Fruit fly (Drosophila melanogaster) whole organism, prepupa: ENCODE measurements around the gene Lamtor5.

Source experiments
- CG10631 ChIP-seq: fragments of 200-800 bp; sonication (Bioruptor generic); optimal IDR thresholded peaks from 2 replicates; lab custom pipeline; 2016; ENCODE audit warnings: missing biosample characterization, missing genetic modification characterization
- CG10669 ChIP-seq: fragments of 200-800 bp; sonication (Bioruptor generic); optimal IDR thresholded peaks from 3 replicates; lab custom pipeline; 2018; ENCODE audit warnings: missing biosample characterization, mild to moderate bottlenecking, missing genetic modification characterization, moderate library complexity
- CG11294 ChIP-seq: fragments of 200-800 bp; sonication (Bioruptor generic); IDR thresholded peaks from 2 replicates; pipeline ENCODE4 v1.3.6; 2022; ENCODE audit warnings: missing biosample characterization, missing genetic modification characterization
- CG11762 ChIP-seq: fragments of 200-800 bp; sonication (Bioruptor generic); optimal IDR thresholded peaks from 3 replicates; lab custom pipeline; 2016; ENCODE audit warnings: missing biosample characterization, missing genetic modification characterization; ENCODE audit not compliant: insufficient read depth
- CG11902 ChIP-seq: fragments of 200-800 bp; sonication (Bioruptor generic); optimal IDR thresholded peaks from 3 replicates; lab custom pipeline; 2016; ENCODE audit warnings: missing biosample characterization, missing genetic modification characterization
- CG15336 ChIP-seq: fragments of 200-800 bp; sonication (Bioruptor generic); IDR thresholded peaks from 2 replicates; pipeline ENCODE4 v1.3.6; 2022; ENCODE audit warnings: missing biosample characterization, missing genetic modification characterization
- CG1621 ChIP-seq: fragments of 200-800 bp; sonication (Bioruptor generic); optimal IDR thresholded peaks from 3 replicates; lab custom pipeline; 2018; ENCODE audit warnings: missing biosample characterization, mild to moderate bottlenecking, missing genetic modification characterization
- CG16779 ChIP-seq: fragments of 200-800 bp; sonication (Bioruptor generic); optimal IDR thresholded peaks from 3 replicates; lab custom pipeline; 2017; ENCODE audit warnings: missing biosample characterization, mild to moderate bottlenecking, missing genetic modification characterization
- CG3032 ChIP-seq: fragments of 200-800 bp; optimal IDR thresholded peaks from 2 replicates; lab custom pipeline; 2019; ENCODE audit warnings: missing biosample characterization, mild to moderate bottlenecking, missing genetic modification characterization, moderate library complexity
- CG31627 ChIP-seq: fragments of 200-800 bp; sonication (Bioruptor generic); optimal IDR thresholded peaks from 3 replicates; lab custom pipeline; 2016; ENCODE audit warnings: missing biosample characterization, missing genetic modification characterization
- CG32006 ChIP-seq: fragments of 200-800 bp; sonication (Bioruptor generic); optimal IDR thresholded peaks from 3 replicates; lab custom pipeline; 2017; ENCODE audit warnings: missing biosample characterization, mild to moderate bottlenecking, missing genetic modification characterization
- CG34406 ChIP-seq: fragments of 200-800 bp; sonication (Bioruptor generic); optimal IDR thresholded peaks from 3 replicates; lab custom pipeline; 2016; ENCODE audit warnings: missing biosample characterization, missing genetic modification characterization
- CG3919 ChIP-seq: fragments of 200-800 bp; sonication (Bioruptor generic); optimal IDR thresholded peaks from 3 replicates; lab custom pipeline; 2016; ENCODE audit warnings: missing biosample characterization, missing genetic modification characterization
- CG4318 ChIP-seq: fragments of 200-800 bp; sonication (Bioruptor generic); optimal IDR thresholded peaks from 3 replicates; lab custom pipeline; 2017; ENCODE audit warnings: missing biosample characterization, mild to moderate bottlenecking, missing genetic modification characterization
- CG6163 ChIP-seq: fragments of 200-800 bp; sonication (Bioruptor generic); IDR thresholded peaks from 3 replicates; pipeline ENCODE4 v1.3.6; 2022; ENCODE audit warnings: missing biosample characterization, missing genetic modification characterization
- CG6276 ChIP-seq: fragments of 200-800 bp; sonication (Bioruptor generic); optimal IDR thresholded peaks from 2 replicates; lab custom pipeline; 2017; ENCODE audit warnings: missing biosample characterization, mild to moderate bottlenecking, missing genetic modification characterization
- CG6792 ChIP-seq: fragments of 200-800 bp; sonication (Bioruptor generic); optimal IDR thresholded peaks from 3 replicates; lab custom pipeline; 2016; ENCODE audit warnings: missing biosample characterization, missing genetic modification characterization
- CG6808 ChIP-seq: fragments of 200-800 bp; sonication (Bioruptor generic); optimal IDR thresholded peaks from 3 replicates; lab custom pipeline; 2017; ENCODE audit warnings: missing biosample characterization, missing genetic modification characterization, mild to moderate bottlenecking, moderate library complexity, missing genetic modification reagents
- CG6854 ChIP-seq: fragments of 200-800 bp; sonication (Bioruptor generic); optimal IDR thresholded peaks from 2 replicates; lab custom pipeline; 2017; ENCODE audit warnings: missing biosample characterization, mild to moderate bottlenecking, missing genetic modification characterization
- CG7368 ChIP-seq: fragments of 200-800 bp; sonication (Bioruptor generic); optimal IDR thresholded peaks from 3 replicates; lab custom pipeline; 2016; ENCODE audit warnings: missing biosample characterization, missing genetic modification characterization
- CG8119 ChIP-seq: fragments of 200-800 bp; sonication (Bioruptor generic); IDR thresholded peaks from 3 replicates; pipeline ENCODE4 v1.3.6; 2022; ENCODE audit warnings: missing biosample characterization, missing genetic modification characterization
- CG8319 ChIP-seq: fragments of 200-800 bp; sonication (Bioruptor generic); optimal IDR thresholded peaks from 3 replicates; lab custom pipeline; 2016; ENCODE audit warnings: missing biosample characterization, missing genetic modification characterization
- CG8632 ChIP-seq: fragments of 200-800 bp; sonication (Bioruptor generic); optimal IDR thresholded peaks from 3 replicates; lab custom pipeline; 2016; ENCODE audit warnings: missing biosample characterization, missing genetic modification characterization
- CG9139 ChIP-seq: fragments of 200-800 bp; sonication (Bioruptor generic); optimal IDR thresholded peaks from 3 replicates; lab custom pipeline; 2017; ENCODE audit warnings: missing biosample characterization, mild to moderate bottlenecking, missing genetic modification characterization
- Eip75B ChIP-seq: fragments of 200-800 bp; sonication (Bioruptor generic); optimal IDR thresholded peaks from 3 replicates; lab custom pipeline; 2016; ENCODE audit warnings: missing biosample characterization, missing genetic modification characterization
- Eip78C ChIP-seq: fragments of 200-800 bp; sonication (Bioruptor generic); peaks from one replicate; lab custom pipeline; 2016; ENCODE audit warnings: missing biosample characterization, missing genetic modification characterization
- Eip93F ChIP-seq: fragments of 200-800 bp; sonication (Bioruptor generic); optimal IDR thresholded peaks from 2 replicates; lab custom pipeline; 2016; ENCODE audit warnings: missing biosample characterization, mild to moderate bottlenecking, missing genetic modification characterization
- Ets21C ChIP-seq: fragments of 200-800 bp; sonication (Bioruptor generic); optimal IDR thresholded peaks from 3 replicates; lab custom pipeline; 2016; ENCODE audit warnings: missing biosample characterization, missing genetic modification characterization
- Gug ChIP-seq: fragments of 200-800 bp; sonication (Bioruptor generic); IDR thresholded peaks from 2 replicates; pipeline ENCODE4 v1.3.6; 2022; ENCODE audit warnings: missing biosample characterization, missing genetic modification characterization
- Hr38 ChIP-seq: sonication (Bioruptor generic); optimal IDR thresholded peaks from 2 replicates; lab custom pipeline; 2016; ENCODE audit warnings: missing biosample characterization, missing genetic modification characterization
- Hr39 ChIP-seq: fragments of 200-800 bp; sonication (Bioruptor generic); optimal IDR thresholded peaks from 2 replicates; lab custom pipeline; 2016; ENCODE audit warnings: missing biosample characterization, missing genetic modification characterization
- Lpt ChIP-seq: fragments of 200-800 bp; sonication (Bioruptor generic); optimal IDR thresholded peaks from 3 replicates; lab custom pipeline; 2016; ENCODE audit warnings: missing biosample characterization, missing genetic modification characterization
- Met ChIP-seq: fragments of 200-800 bp; sonication (Bioruptor generic); optimal IDR thresholded peaks from 3 replicates; lab custom pipeline; 2016; ENCODE audit warnings: missing biosample characterization, missing genetic modification characterization
- Sox14 ChIP-seq: fragments of 200-800 bp; sonication (Bioruptor generic); optimal IDR thresholded peaks from 3 replicates; lab custom pipeline; 2016; ENCODE audit warnings: missing biosample characterization, missing genetic modification characterization
- cyc ChIP-seq: fragments of 200-800 bp; sonication (Bioruptor generic); optimal IDR thresholded peaks from 3 replicates; lab custom pipeline; 2016; ENCODE audit warnings: missing biosample characterization, missing genetic modification characterization
- dac ChIP-seq: fragments of 200-800 bp; sonication (Bioruptor generic); optimal IDR thresholded peaks from 2 replicates; lab custom pipeline; 2017; ENCODE audit warnings: missing biosample characterization, mild to moderate bottlenecking, missing genetic modification characterization
- dsx ChIP-seq: fragments of 200-800 bp; optimal IDR thresholded peaks from 3 replicates; lab custom pipeline; 2019; ENCODE audit warnings: missing biosample characterization, mild to moderate bottlenecking, missing genetic modification characterization, moderate library complexity; ENCODE audit not compliant: poor library complexity, severe bottlenecking
- esn ChIP-seq: fragments of 200-800 bp; sonication (Bioruptor generic); optimal IDR thresholded peaks from 2 replicates; lab custom pipeline; 2016; ENCODE audit warnings: missing biosample characterization, mild to moderate bottlenecking, missing genetic modification characterization, moderate library complexity
- fd59A ChIP-seq: fragments of 200-800 bp; sonication (Bioruptor generic); optimal IDR thresholded peaks from 2 replicates; lab custom pipeline; 2017; ENCODE audit warnings: missing biosample characterization, mild to moderate bottlenecking, missing genetic modification characterization, missing genetic modification reagents
- fkh ChIP-seq: fragments of 200-800 bp; sonication (Bioruptor generic); optimal IDR thresholded peaks from 3 replicates; lab custom pipeline; 2017; ENCODE audit warnings: missing biosample characterization, mild to moderate bottlenecking, missing genetic modification characterization, moderate library complexity
- lz ChIP-seq: fragments of 200-800 bp; sonication (Bioruptor generic); optimal IDR thresholded peaks from 3 replicates; lab custom pipeline; 2016; ENCODE audit warnings: missing biosample characterization, missing genetic modification characterization
- pdm3 ChIP-seq: fragments of 200-800 bp; sonication (Bioruptor generic); optimal IDR thresholded peaks from 3 replicates; lab custom pipeline; 2016; ENCODE audit warnings: missing biosample characterization, missing genetic modification characterization
- salr ChIP-seq, 2 experiments: fragments of 200-800 bp; sonication (Bioruptor generic); optimal IDR thresholded peaks; 3 replicates each; lab custom pipeline; 2016 to 2018; ENCODE audit warnings: missing biosample characterization in 2 of 2, missing genetic modification characterization in 2 of 2, mild to moderate bottlenecking in 1 of 2
- spab ChIP-seq: fragments of 200-800 bp; sonication (Bioruptor generic); optimal IDR thresholded peaks from 2 replicates; lab custom pipeline; 2017; ENCODE audit warnings: missing biosample characterization, mild to moderate bottlenecking, missing genetic modification characterization, missing genetic modification reagents
- ss ChIP-seq, 2 experiments: fragments of 200-800 bp; sonication (Bioruptor generic); optimal IDR thresholded peaks; 2 replicates in 1 of 2; 3 replicates in 1 of 2; lab custom pipeline; 2017 to 2018; ENCODE audit warnings: mild to moderate bottlenecking in 2 of 2, missing biosample characterization in 2 of 2, missing genetic modification characterization in 2 of 2, moderate library complexity in 1 of 2
- svp ChIP-seq: fragments of 200-800 bp; sonication (Bioruptor generic); peaks from one replicate; lab custom pipeline; 2016; ENCODE audit warnings: missing biosample characterization, missing genetic modification characterization
- topi ChIP-seq: fragments of 200-800 bp; sonication (Bioruptor generic); optimal IDR thresholded peaks from 3 replicates; lab custom pipeline; 2016; ENCODE audit warnings: missing biosample characterization, missing genetic modification characterization
- vri ChIP-seq: fragments of 200-800 bp; sonication (Bioruptor generic); optimal IDR thresholded peaks from 3 replicates; lab custom pipeline; 2016; ENCODE audit warnings: missing biosample characterization, mild to moderate bottlenecking, missing genetic modification characterization

The Lamtor5 gene

DNA sequence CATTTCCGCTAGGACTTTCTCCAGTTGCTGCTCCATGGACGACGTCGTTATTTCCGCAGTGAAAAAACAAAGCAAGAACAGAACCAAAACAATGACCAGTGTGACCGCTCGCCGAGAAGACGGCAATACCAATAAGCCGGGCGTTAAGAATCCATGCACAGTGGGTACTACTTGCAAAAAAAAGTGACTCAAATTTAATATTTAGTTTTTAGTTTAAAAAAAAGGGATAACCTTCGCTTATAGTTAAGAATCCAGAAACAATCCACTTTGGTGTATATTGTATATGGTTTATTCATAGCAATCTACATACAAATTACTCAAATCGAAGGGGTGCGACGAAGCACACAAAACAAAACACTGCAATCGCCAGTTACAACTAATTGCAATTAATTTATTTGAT is at the start of gene Lamtor5 (continued):
- TF ChIP-seq CG6163 (peak; percentile 63), CG6854 (no peak), Ets21C (peak; percentile 6), CG31627 (GFP tag; lab: Kevin White, UChicago) (peak; percentile 47), CG4318 (no peak), CG11762 (GFP tag; lab: Kevin White, UChicago) (no peak), CG10669 (peak; percentile 39)

DNA sequence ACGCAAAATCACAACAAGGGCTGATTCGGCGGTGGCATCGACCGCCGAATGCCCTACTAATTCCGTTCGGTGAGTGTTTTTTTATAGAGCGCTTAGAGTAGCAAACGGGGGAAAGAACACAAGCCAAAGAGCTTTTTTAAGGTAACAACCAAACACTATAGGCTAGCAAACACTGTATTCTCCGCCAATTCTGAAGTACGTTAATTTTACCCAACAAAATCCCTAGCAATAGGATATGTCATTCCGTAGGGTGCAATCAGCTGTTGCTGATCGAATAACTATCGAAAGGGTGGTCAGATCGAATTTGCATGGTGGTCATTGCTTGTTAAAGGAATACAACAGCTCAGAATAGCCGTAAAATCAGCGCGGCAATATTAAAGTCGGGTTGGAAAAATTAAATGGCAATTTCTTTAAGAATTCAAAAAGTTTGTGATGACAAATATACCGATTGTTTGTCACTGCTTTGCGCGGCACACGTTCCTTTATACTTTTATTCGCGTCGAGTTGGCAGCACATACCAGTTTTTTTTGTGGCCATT is 49.0 kb upstream of the Lamtor5 start, which contains the start of gene mip130:
TSS of gene mip130 (plus strand) at position 513 of the 538 bp plus-strand sequence.
- TF ChIP-seq CG6854 (peak; percentile 27), pdm3 (GFP tag; lab: Kevin White, UChicago) (peak; percentile 56), CG15336 (peak; percentile 69), Hr39 (GFP tag; lab: Kevin White, UChicago) (peak; percentile 31), CG8632 (GFP tag; lab: Kevin White, UChicago) (peak; percentile 54), CG6276 (GFP tag; lab: Kevin White, UChicago) (peak; percentile 45), CG6792 (GFP tag; lab: Kevin White, UChicago) (peak; percentile 53), Eip78C (GFP tag; lab: Kevin White, UChicago) (peak; percentile 89), CG10631 (peak; percentile 60), fd59A (GFP tag; lab: Kevin White, UChicago) (no peak), CG10669 (peak; percentile 61), Eip75B (GFP tag; lab: Kevin White, UChicago) (peak; percentile 56), CG31627 (GFP tag; lab: Kevin White, UChicago) (peak; percentile 13), CG6163 (peak; percentile 27; the same call in 1 of the 3 replicates), Gug (no peak), CG4318 (no peak), Eip93F (GFP tag; lab: Kevin White, UChicago) (no peak), salr (GFP tag; optimal IDR thresholded peaks at IDR 0.05; lab: Kevin White, UChicago) (no peak), CG1621 (tag; lab: Kevin White, UChicago) (no peak), CG8119 (GFP tag; lab: Robert Waterston, UW) (peak; percentile 47; the same call in 2 of the 3 replicates), Met (peak; percentile 82), CG9139 (no peak), Hr38 (GFP tag; lab: Kevin White, UChicago) (no peak), cyc (GFP tag; lab: Kevin White, UChicago) (peak; percentile 65), CG11902 (peak; percentile 43), dac (GFP tag; lab: Kevin White, UChicago) (peak; percentile 5), spab (GFP tag; lab: Kevin White, UChicago) (peak; percentile 34), Lpt (no peak), ss (GFP tag; optimal IDR thresholded peaks at IDR 0.05; lab: Kevin White, UChicago) (peak; percentile 27 to 60), CG11294 (no peak), fkh (GFP tag; lab: Kevin White, UChicago) (no peak), svp (GFP tag; lab: Kevin White, UChicago) (peak; percentile 84), lz (GFP tag; lab: Kevin White, UChicago) (peak; percentile 43), CG16779 (peak; percentile 24), CG6808 (peak; percentile 36), CG3032 (peak; percentile 60), CG3919 (GFP tag; lab: Kevin White, UChicago) (peak; percentile 60), dsx (GFP tag; lab: Kevin White, UChicago) (peak; percentile 17), CG34406 (GFP tag; lab: Kevin White, UChicago) (peak; percentile 63), CG7368 (peak; percentile 51), CG8319 (GFP tag; lab: Kevin White, UChicago) (no peak), topi (peak; percentile 71), esn (GFP tag; lab: Kevin White, UChicago) (peak; percentile 58), Ets21C (no peak), vri (GFP tag; lab: Kevin White, UChicago) (peak; percentile 40), CG32006 (GFP tag; lab: Kevin White, UChicago) (peak; percentile 62), Sox14 (GFP tag; lab: Kevin White, UChicago) (peak; percentile 55), CG11762 (GFP tag; lab: Kevin White, UChicago) (peak; percentile 1)
